Fruit fly (Drosophila melanogaster) whole organism, embryonic: ENCODE measurements around the gene nompC.
A peak's percentile ranks its signal among the peaks of the same experiment; 100 is the strongest.

Experiments used
- Antp ChIP-seq: fragments of 200-800 bp; sonication (Bioruptor generic); optimal IDR thresholded peaks from 3 replicates; lab custom pipeline; 2016; ENCODE audit warnings: missing biosample characterization, missing genetic modification characterization
- B-H1 ChIP-seq: fragments of 200-800 bp; sonication (Bioruptor generic); IDR thresholded peaks from 3 replicates; pipeline ENCODE4 v1.3.6; 2022; ENCODE audit warnings: missing biosample characterization, missing genetic modification characterization
- Bdp1 ChIP-seq: fragments of 200-800 bp; sonication (Bioruptor generic); optimal IDR thresholded peaks from 3 replicates; lab custom pipeline; 2016; ENCODE audit warnings: missing biosample characterization, missing genetic modification characterization
- Bteb2 ChIP-seq: fragments of 200-800 bp; sonication (Bioruptor generic); optimal IDR thresholded peaks from 2 replicates; lab custom pipeline; 2016; ENCODE audit warnings: missing biosample characterization, missing genetic modification characterization
- CG10147 ChIP-seq: fragments of 200-800 bp; sonication (Bioruptor generic); optimal IDR thresholded peaks from 2 replicates; lab custom pipeline; 2019; ENCODE audit warnings: missing biosample characterization, mild to moderate bottlenecking, missing genetic modification characterization, moderate library complexity
- CG10431 ChIP-seq: fragments of 200-800 bp; sonication (Bioruptor generic); optimal IDR thresholded peaks from 3 replicates; lab custom pipeline; 2018; ENCODE audit warnings: missing biosample characterization, mild to moderate bottlenecking, missing genetic modification characterization
- CG11456 ChIP-seq: fragments of 200-800 bp; sonication (Bioruptor generic); IDR thresholded peaks from 3 replicates; pipeline ENCODE4 v1.3.6; 2022; ENCODE audit warnings: missing biosample characterization, missing genetic modification characterization
- CG11504 ChIP-seq: fragments of 200-800 bp; sonication (Bioruptor generic); optimal IDR thresholded peaks from 3 replicates; lab custom pipeline; 2019; ENCODE audit warnings: missing biosample characterization, mild to moderate bottlenecking, missing genetic modification characterization, moderate library complexity
- CG14014 ChIP-seq: fragments of 200-800 bp; sonication (Bioruptor generic); IDR thresholded peaks from 2 replicates; pipeline ENCODE4 v1.3.6; 2022; ENCODE audit warnings: missing biosample characterization, missing genetic modification characterization
- CG14965 ChIP-seq: fragments of 200-800 bp; sonication (Bioruptor generic); optimal IDR thresholded peaks from 2 replicates; lab custom pipeline; 2016; ENCODE audit warnings: missing biosample characterization, missing genetic modification characterization, borderline replicate concordance
- CG15601 ChIP-seq: fragments of 200-800 bp; sonication (Bioruptor generic); optimal IDR thresholded peaks from 3 replicates; lab custom pipeline; 2019; ENCODE audit warnings: missing biosample characterization, mild to moderate bottlenecking, missing genetic modification characterization, moderate library complexity
- CG18262 ChIP-seq: fragments of 200-800 bp; optimal IDR thresholded peaks from 3 replicates; lab custom pipeline; 2019; ENCODE audit warnings: missing biosample characterization, mild to moderate bottlenecking, missing genetic modification characterization, moderate library complexity
- CG18599 ChIP-seq: fragments of 200-800 bp; sonication (Bioruptor generic); optimal IDR thresholded peaks from 3 replicates; lab custom pipeline; 2017; ENCODE audit warnings: missing biosample characterization, missing genetic modification characterization, mild to moderate bottlenecking, moderate library complexity, missing genetic modification reagents
- CG31224 ChIP-seq: fragments of 200-800 bp; sonication (Bioruptor generic); IDR thresholded peaks from 2 replicates; pipeline ENCODE4 v1.3.6; 2022; ENCODE audit warnings: missing biosample characterization, missing genetic modification characterization
- CG31365 ChIP-seq: fragments of 200-800 bp; sonication (Bioruptor generic); optimal IDR thresholded peaks from 2 replicates; lab custom pipeline; 2018; ENCODE audit warnings: missing biosample characterization, mild to moderate bottlenecking, missing genetic modification characterization
- CG5953 ChIP-seq: fragments of 200-800 bp; sonication (Bioruptor generic); IDR thresholded peaks from 2 replicates; pipeline ENCODE4 v1.3.6; 2022; ENCODE audit warnings: missing biosample characterization, missing genetic modification characterization
- CG7745 ChIP-seq: fragments of 200-800 bp; sonication (Bioruptor generic); optimal IDR thresholded peaks from 2 replicates; lab custom pipeline; 2018; ENCODE audit warnings: missing biosample characterization, mild to moderate bottlenecking, missing genetic modification characterization, moderate library complexity
- CG8924 ChIP-seq: fragments of 200-800 bp; optimal IDR thresholded peaks from 3 replicates; lab custom pipeline; 2019; ENCODE audit warnings: missing biosample characterization, mild to moderate bottlenecking, missing genetic modification characterization, moderate library complexity
- CHES-1-like ChIP-seq: fragments of 200-800 bp; sonication (Bioruptor generic); optimal IDR thresholded peaks from 2 replicates; lab custom pipeline; 2016; ENCODE audit warnings: missing biosample characterization, missing genetic modification characterization
- CrebB ChIP-seq: fragments of 200-800 bp; sonication (Bioruptor generic); optimal IDR thresholded peaks from 3 replicates; lab custom pipeline; 2018; ENCODE audit warnings: missing biosample characterization, mild to moderate bottlenecking, missing genetic modification characterization
- Ets65A ChIP-seq: fragments of 200-800 bp; sonication (Bioruptor generic); peaks from one replicate; lab custom pipeline; 2016; ENCODE audit warnings: missing biosample characterization, missing genetic modification characterization
- Gsc ChIP-seq: fragments of 200-800 bp; sonication (Bioruptor generic); IDR thresholded peaks from 2 replicates; pipeline ENCODE4 v1.3.6; 2022; ENCODE audit warnings: missing biosample characterization, missing genetic modification characterization
- HHEX ChIP-seq: fragments of 200-800 bp; sonication (Bioruptor generic); optimal IDR thresholded peaks from 3 replicates; lab custom pipeline; 2017; ENCODE audit warnings: missing biosample characterization, mild to moderate bottlenecking, missing genetic modification characterization, missing genetic modification reagents
- Hey ChIP-seq: fragments of 200-800 bp; sonication (Bioruptor generic); optimal IDR thresholded peaks from 3 replicates; lab custom pipeline; 2018; ENCODE audit warnings: missing biosample characterization, mild to moderate bottlenecking, missing genetic modification characterization
- Lim3 ChIP-seq: fragments of 200-800 bp; sonication (Bioruptor generic); IDR thresholded peaks from 2 replicates; pipeline ENCODE4 v1.3.6; 2022; ENCODE audit warnings: missing biosample characterization, missing genetic modification characterization
- Oli ChIP-seq: fragments of 200-800 bp; sonication (Bioruptor generic); optimal IDR thresholded peaks from 2 replicates; lab custom pipeline; 2018; ENCODE audit warnings: missing biosample characterization, mild to moderate bottlenecking, missing genetic modification characterization, moderate library complexity
- Opbp ChIP-seq: fragments of 200-800 bp; sonication (Bioruptor generic); IDR thresholded peaks from 3 replicates; pipeline ENCODE4 v1.3.6; 2022; ENCODE audit warnings: missing biosample characterization, missing genetic modification characterization; ENCODE audit not compliant: partially characterized antibody
- Pdp1 ChIP-seq, 2 experiments: fragments of 200-800 bp; sonication (Bioruptor generic); optimal IDR thresholded peaks; 3 replicates each; lab custom pipeline; 2016; ENCODE audit warnings: missing biosample characterization in 2 of 2, missing genetic modification characterization in 2 of 2, mild to moderate bottlenecking in 1 of 2, moderate library complexity in 1 of 2
- Ptx1 ChIP-seq: fragments of 200-800 bp; sonication (Bioruptor generic); IDR thresholded peaks from 2 replicates; pipeline ENCODE4 v1.3.6; 2022; ENCODE audit warnings: missing biosample characterization, missing genetic modification characterization
- Sox102F ChIP-seq: fragments of 200-800 bp; sonication (Bioruptor generic); optimal IDR thresholded peaks from 2 replicates; lab custom pipeline; 2018; ENCODE audit warnings: missing biosample characterization, mild to moderate bottlenecking, missing genetic modification characterization, moderate library complexity
- Ssrp ChIP-seq: fragments of 200-800 bp; sonication (Bioruptor generic); optimal IDR thresholded peaks from 2 replicates; lab custom pipeline; 2018; ENCODE audit warnings: missing biosample characterization, mild to moderate bottlenecking, missing genetic modification characterization, moderate library complexity
- cad ChIP-seq: fragments of >200 bp; optimal IDR thresholded peaks from 2 replicates; lab custom pipeline; 2017; ENCODE audit warnings: missing biosample characterization, missing genetic modification characterization
- crol ChIP-seq: fragments of 200-800 bp; sonication (Bioruptor generic); IDR thresholded peaks from 2 replicates; pipeline ENCODE4 v1.3.6; 2022; ENCODE audit warnings: missing biosample characterization, missing genetic modification characterization
- dimm ChIP-seq: fragments of 200-800 bp; sonication (Bioruptor generic); IDR thresholded peaks from 2 replicates; pipeline ENCODE4 v1.3.6; 2022; ENCODE audit warnings: missing biosample characterization, missing genetic modification characterization
- dmrt99B ChIP-seq: fragments of 200-800 bp; sonication (Bioruptor generic); optimal IDR thresholded peaks from 2 replicates; lab custom pipeline; 2018; ENCODE audit warnings: missing biosample characterization, mild to moderate bottlenecking, missing genetic modification characterization, moderate library complexity
- esg ChIP-seq: fragments of 200-800 bp; sonication (Bioruptor generic); conservative IDR thresholded peaks from 2 replicates; pipeline ENCODE4 v1.3.6; 2022; ENCODE audit warnings: missing biosample characterization, missing genetic modification characterization
- fd3F ChIP-seq: fragments of 200-800 bp; sonication (Bioruptor generic); optimal IDR thresholded peaks from 2 replicates; lab custom pipeline; 2018; ENCODE audit warnings: missing biosample characterization, mild to moderate bottlenecking, missing genetic modification characterization, moderate library complexity
- gem ChIP-seq: fragments of 200-800 bp; sonication (Bioruptor generic); optimal IDR thresholded peaks from 2 replicates; lab custom pipeline; 2019; ENCODE audit warnings: missing biosample characterization, mild to moderate bottlenecking, missing genetic modification characterization, moderate library complexity
- ken ChIP-seq: fragments of 200-800 bp; sonication (Bioruptor generic); IDR thresholded peaks from 3 replicates; pipeline ENCODE4 v1.3.6; 2022; ENCODE audit warnings: missing biosample characterization, missing genetic modification characterization
- lov ChIP-seq, 2 experiments: fragments of 200-800 bp in 1 of 2; fragments of >200 bp in 1 of 2; sonication (Bioruptor generic) in 1 of 2; IDR thresholded peaks in 1 of 2; optimal IDR thresholded peaks in 1 of 2; 2 replicates in 1 of 2; 3 replicates in 1 of 2; pipeline versions ENCODE4 v1.3.6 to Lab custom; 2017 to 2022; ENCODE audit warnings: missing biosample characterization in 1 of 2, missing genetic modification characterization in 1 of 2
- p53 ChIP-seq: fragments of 200-800 bp; sonication (Bioruptor generic); optimal IDR thresholded peaks from 2 replicates; lab custom pipeline; 2016; ENCODE audit warnings: missing biosample characterization, missing genetic modification characterization
- pfk ChIP-seq: fragments of 200-800 bp; sonication (Bioruptor generic); optimal IDR thresholded peaks from 2 replicates; lab custom pipeline; 2018; ENCODE audit warnings: missing biosample characterization, mild to moderate bottlenecking, missing genetic modification characterization, moderate library complexity
- pho ChIP-seq: fragments of 200-800 bp; sonication (Bioruptor generic); optimal IDR thresholded peaks from 2 replicates; lab custom pipeline; 2016; ENCODE audit warnings: missing biosample characterization, missing genetic modification characterization
- row ChIP-seq: fragments of 200-800 bp; sonication (Bioruptor generic); IDR thresholded peaks from 3 replicates; pipeline ENCODE4 v1.3.6; 2022; ENCODE audit warnings: missing biosample characterization, missing genetic modification characterization
- sd ChIP-seq: fragments of 200-800 bp; sonication (Bioruptor generic); optimal IDR thresholded peaks from 3 replicates; lab custom pipeline; 2018; ENCODE audit warnings: missing biosample characterization, mild to moderate bottlenecking, missing genetic modification characterization, moderate library complexity
- slbo ChIP-seq: fragments of 200-800 bp; sonication (Bioruptor generic); IDR thresholded peaks from 2 replicates; pipeline ENCODE4 v1.3.6; 2022; ENCODE audit warnings: missing biosample characterization, missing genetic modification characterization
- sr ChIP-seq: fragments of 200-800 bp; sonication (Bioruptor generic); IDR thresholded peaks from 3 replicates; pipeline ENCODE4 v1.3.6; 2022; ENCODE audit warnings: missing biosample characterization, missing genetic modification characterization
- tx ChIP-seq: fragments of 200-800 bp; sonication (Bioruptor generic); optimal IDR thresholded peaks from 2 replicates; lab custom pipeline; 2016; ENCODE audit warnings: missing biosample characterization, missing genetic modification characterization
- vvl ChIP-seq: fragments of 200-800 bp; sonication (Bioruptor generic); IDR thresholded peaks from 2 replicates; pipeline ENCODE4 v1.3.6; 2022; ENCODE audit warnings: missing biosample characterization, missing genetic modification characterization
- z ChIP-seq: fragments of 200-800 bp; sonication (Bioruptor generic); IDR thresholded peaks from 3 replicates; pipeline ENCODE4 v1.3.6; 2022; ENCODE audit warnings: missing biosample characterization, missing genetic modification characterization

nompC gene

dm6 chr2L:5300785-5301616 is 45.0 kb upstream of the nompC start (continued):
- no peak for TF ChIP-seq CG15601 (tag; lab: Kevin White, UChicago)
- peak; percentile 14 for TF ChIP-seq Ets65A
- TF ChIP-seq CG7745: no peak
- TF ChIP-seq z (GFP tag; lab: Robert Waterston, UW): no peak
- no peak for TF ChIP-seq CG31365 (tag; lab: Kevin White, UChicago)
- TF ChIP-seq CG10147 (GFP tag; lab: Kevin White, UChicago): no peak
- TF ChIP-seq HHEX (GFP tag; lab: Kevin White, UChicago): no peak
- TF ChIP-seq Ssrp: no peak
- TF ChIP-seq CG8924 (tag; lab: Kevin White, UChicago): no peak
- 0 out of 2 replicates have a peak, but pooled peaks have one; percentile 6 for TF ChIP-seq CG5953 (GFP tag; lab: Robert Waterston, UW)
- TF ChIP-seq slbo (GFP tag; lab: Robert Waterston, UW): 0 out of 2 replicates have a peak, but pooled peaks have one; percentile 4
- no peak for TF ChIP-seq Bteb2 (GFP tag; lab: Kevin White, UChicago)
- peak; percentile 20 for TF ChIP-seq CG18599
- no peak for TF ChIP-seq dimm (GFP tag; lab: Robert Waterston, UW)
- no peak for TF ChIP-seq CG14014 (GFP tag; lab: Robert Waterston, UW)
- TF ChIP-seq Bdp1: no peak
- no peak for TF ChIP-seq Hey (tag; lab: Kevin White, UChicago)
- TF ChIP-seq CG31224 (GFP tag; lab: Robert Waterston, UW): no peak
- TF ChIP-seq crol (GFP tag; lab: Robert Waterston, UW): peak; percentile 99
- TF ChIP-seq Gsc (GFP tag; lab: Robert Waterston, UW): no peak
- TF ChIP-seq B-H1 (GFP tag; lab: Robert Waterston, UW): no peak
- no peak for TF ChIP-seq tx (GFP tag; lab: Kevin White, UChicago)
- no peak for TF ChIP-seq esg
- TF ChIP-seq CG11456 (GFP tag; lab: Robert Waterston, UW): 0 out of 3 replicates have a peak, but pooled peaks have one; percentile 20
- TF ChIP-seq sd (tag; lab: Kevin White, UChicago): no peak
- no peak for TF ChIP-seq CG18262
- no peak for TF ChIP-seq pho (GFP tag; lab: Kevin White, UChicago)
- TF ChIP-seq Lim3: no peak
- no peak for TF ChIP-seq lov (optimal IDR thresholded peaks at IDR 0.05; lab: Kevin White, UChicago)
- no peak for TF ChIP-seq lov (GFP tag; IDR thresholded peaks at IDR 0.05; lab: Robert Waterston, UW)
- TF ChIP-seq, all 482 proteins: peak for 39

- no peak for TF ChIP-seq CG10431 (GFP tag; lab: Kevin White, UChicago)
- TF ChIP-seq CG11504: peak; percentile 5
- TF ChIP-seq fd3F (GFP tag; lab: Kevin White, UChicago): no peak
- peak; percentile 27; the same call in 2 of the 3 replicates for TF ChIP-seq row (GFP tag; lab: Robert Waterston, UW)
- no peak for TF ChIP-seq sr (GFP tag; lab: Robert Waterston, UW)
- no peak for TF ChIP-seq Opbp (GFP tag; lab: Robert Waterston, UW)
- TF ChIP-seq Oli (tag; lab: Kevin White, UChicago): peak; percentile 22
- TF ChIP-seq Antp: no peak
- peak; percentile 24 for TF ChIP-seq dmrt99B (tag; lab: Kevin White, UChicago)
- TF ChIP-seq CrebB (tag; lab: Kevin White, UChicago): no peak
- TF ChIP-seq ken (GFP tag; lab: Robert Waterston, UW): 0 out of 3 replicates have a peak, but pooled peaks have one; percentile 14
- no peak for TF ChIP-seq CG14965
- peak; percentile 27 for TF ChIP-seq Sox102F
- TF ChIP-seq cad (GFP tag; lab: Kevin White, UChicago): no peak
- TF ChIP-seq pfk (GFP tag; lab: Kevin White, UChicago): no peak
- no peak for TF ChIP-seq vvl (GFP tag; lab: Robert Waterston, UW)
- no peak for TF ChIP-seq CHES-1-like (GFP tag; lab: Kevin White, UChicago)
- TF ChIP-seq Pdp1 (GFP tag; optimal IDR thresholded peaks at IDR 0.05; lab: Kevin White, UChicago): peak in 1 of 2 experiments; percentile 64
- no peak for TF ChIP-seq p53 (GFP tag; lab: Kevin White, UChicago)
- peak; percentile 28 for TF ChIP-seq gem (tag; lab: Kevin White, UChicago)
- peak; percentile 17; the same call in 1 of the 2 replicates for TF ChIP-seq Ptx1 (GFP tag; lab: Robert Waterston, UW)
Measured at dm6 chr2L:5302284-5302683, 43.7 kb upstream of the nompC start.
